Worm (Caenorhabditis elegans) whole organism, early embryonic: ENCODE data around the gene Y48C3A.5.
"Not testable (repeated sequence)": the region's sequence is repeated elsewhere in the genome, so short reads cannot be mapped to it uniquely, and the experiment has no call there.

Experiments used
- B0310.2 ChIP-seq: sonication (generic microtip); optimal IDR thresholded peaks from 2 replicates; lab custom pipeline; 2016; ENCODE audit warnings: mild to moderate bottlenecking, missing genetic modification characterization, missing compliant biosample characterization
- F13C5.2 ChIP-seq: sonication (generic microtip); optimal IDR thresholded peaks from 2 replicates; lab custom pipeline; 2017; ENCODE audit warnings: mild to moderate bottlenecking, missing genetic modification characterization, inconsistent platforms, missing compliant biosample characterization
- aly-1 ChIP-seq: sonication (generic microtip); optimal IDR thresholded peaks from 2 replicates; lab custom pipeline; 2016; ENCODE audit warnings: missing genetic modification characterization, missing compliant biosample characterization
- ama-1 ChIP-seq: fragments of 150-350 bp; optimal IDR thresholded peaks from 2 replicates; lab custom pipeline; 2014
- ceh-13 ChIP-seq: fragments of 200-800 bp; sonication (Bioruptor generic); optimal IDR thresholded peaks from 2 replicates; lab custom pipeline; 2018; ENCODE audit warnings: mild to moderate bottlenecking, missing genetic modification characterization, missing compliant biosample characterization
- ceh-36 ChIP-seq: sonication (generic microtip); optimal IDR thresholded peaks from 2 replicates; lab custom pipeline; 2016; ENCODE audit warnings: missing genetic modification characterization, inconsistent platforms, missing compliant biosample characterization
- ets-7 ChIP-seq: sonication (generic microtip); optimal IDR thresholded peaks from 2 replicates; lab custom pipeline; 2016; ENCODE audit warnings: missing genotype, missing genetic modification characterization, missing compliant biosample characterization
- flt-1 ChIP-seq: fragments of 200-800 bp; sonication (Bioruptor generic); IDR thresholded peaks from 2 replicates; pipeline ENCODE4 v1.3.6; 2022; ENCODE audit warnings: missing genetic modification characterization, missing compliant biosample characterization
- hmbx-1 ChIP-seq: sonication (generic microtip); optimal IDR thresholded peaks from 2 replicates; lab custom pipeline; 2016; ENCODE audit warnings: mild to moderate bottlenecking, missing genetic modification characterization, missing compliant biosample characterization
- hmg-4 ChIP-seq: fragments of 200-800 bp; sonication (Bioruptor generic); optimal IDR thresholded peaks from 2 replicates; lab custom pipeline; 2018; ENCODE audit warnings: mild to moderate bottlenecking, missing genetic modification characterization, missing compliant biosample characterization
- hnd-1 ChIP-seq: sonication (generic microtip); optimal IDR thresholded peaks from 2 replicates; lab custom pipeline; 2016; ENCODE audit warnings: missing genetic modification characterization, missing compliant biosample characterization
- pes-1 ChIP-seq: fragments of 200-800 bp; sonication (Bioruptor generic); IDR thresholded peaks from 2 replicates; pipeline ENCODE4 v1.3.6; 2022; ENCODE audit warnings: missing genetic modification reagents, missing genetic modification characterization, missing compliant biosample characterization
- scrt-1 ChIP-seq: fragments of 200-800 bp; sonication (Bioruptor generic); IDR thresholded peaks from 2 replicates; pipeline ENCODE4 v1.3.6; 2022; ENCODE audit warnings: missing genetic modification characterization, missing compliant biosample characterization
- sea-1 ChIP-seq: fragments of 200-800 bp; sonication (Bioruptor generic); conservative IDR thresholded peaks from 2 replicates; pipeline ENCODE4 v1.3.6; 2022; ENCODE audit warnings: missing genetic modification characterization, missing compliant biosample characterization
- tbx-11 ChIP-seq: fragments of 200-800 bp; sonication (Bioruptor generic); IDR thresholded peaks from 2 replicates; pipeline ENCODE4 v1.3.6; 2022; ENCODE audit warnings: missing genetic modification characterization, missing compliant biosample characterization
- tbx-37 ChIP-seq: fragments of 200-800 bp; sonication (Bioruptor generic); conservative IDR thresholded peaks from 2 replicates; pipeline ENCODE4 v1.3.6; 2022; ENCODE audit warnings: missing genetic modification reagents, missing genetic modification characterization, missing compliant biosample characterization
- tra-4 ChIP-seq: sonication (generic microtip); optimal IDR thresholded peaks from 2 replicates; lab custom pipeline; 2017; ENCODE audit warnings: missing genetic modification characterization, missing compliant biosample characterization

Y48C3A.5 gene

ce11 chrII:13299166-13299805 lies 28.4 kb downstream of the Y48C3A.5 start:
- TF ChIP-seq F13C5.2 (tag; lab: Kevin White, UChicago): no peak
- no peak for TF ChIP-seq pes-1
- no peak for TF ChIP-seq aly-1 (tag; lab: Kevin White, UChicago)
- no peak for TF ChIP-seq B0310.2 (tag; lab: Kevin White, UChicago)
- no peak for TF ChIP-seq ceh-36 (tag; lab: Kevin White, UChicago)
- no peak for TF ChIP-seq hmg-4 (GFP tag; lab: Kevin White, UChicago)

ce11 chrII:13300590-13300989 lies 29.7 kb downstream of the Y48C3A.5 start:
- TF ChIP-seq hmg-4 (GFP tag; lab: Kevin White, UChicago): no peak
- no peak for TF ChIP-seq B0310.2 (tag; lab: Kevin White, UChicago)
- TF ChIP-seq flt-1 (GFP tag; lab: Robert Waterston, UW): no peak
- no peak for TF ChIP-seq tbx-11 (GFP tag; lab: Robert Waterston, UW)
- no peak for TF ChIP-seq ama-1 (lab: Kevin White, UChicago)

DNA sequence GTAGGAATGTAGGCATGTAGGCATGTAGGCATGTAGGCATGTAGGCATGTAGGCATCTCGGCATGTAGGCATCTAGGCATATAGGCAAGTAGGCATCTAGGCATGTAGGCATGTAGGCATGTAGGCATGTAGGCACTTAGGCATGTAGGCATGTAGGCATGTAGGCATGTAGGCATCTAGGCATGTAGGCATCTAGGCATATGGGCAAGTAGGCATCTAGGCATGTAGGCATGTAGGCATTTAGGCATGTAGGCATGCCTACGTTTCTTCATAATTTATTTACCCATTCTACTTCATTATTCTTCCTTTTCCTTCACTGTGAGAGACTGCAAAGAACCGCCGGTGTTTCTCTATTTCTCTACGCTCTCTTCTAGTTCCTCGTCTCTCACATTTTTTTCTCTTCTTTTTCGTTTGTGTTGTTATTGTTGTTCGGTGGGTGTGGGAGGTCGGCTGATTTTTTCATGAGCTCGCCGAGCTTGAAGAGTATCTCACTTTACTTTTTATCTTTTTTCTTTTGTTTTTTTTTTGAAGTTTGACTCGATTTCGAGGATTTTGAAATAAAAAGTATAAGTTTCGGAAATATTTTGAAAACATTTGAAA lies 33.6 kb downstream of the Y48C3A.5 start:
- TF ChIP-seq ceh-36 (tag; lab: Kevin White, UChicago) (no peak), B0310.2 (tag; lab: Kevin White, UChicago) (no peak), aly-1 (tag; lab: Kevin White, UChicago) (no peak), tbx-11 (GFP tag; lab: Robert Waterston, UW) (no peak), pes-1 (no peak), ama-1 (lab: Kevin White, UChicago) (no peak), ets-7 (tag; lab: Kevin White, UChicago) (no peak), tra-4 (tag; lab: Kevin White, UChicago) (no peak), hmbx-1 (no peak), F13C5.2 (tag; lab: Kevin White, UChicago) (no peak), hnd-1 (tag; lab: Kevin White, UChicago) (no peak), hmg-4 (GFP tag; lab: Kevin White, UChicago) (no peak), scrt-1 (GFP tag; lab: Robert Waterston, UW) (no peak), ceh-13 (GFP tag; lab: Kevin White, UChicago) (no peak), flt-1 (GFP tag; lab: Robert Waterston, UW) (no peak), tbx-37 (GFP tag; lab: Robert Waterston, UW) (no peak), sea-1 (no peak)

- TF ChIP-seq F13C5.2 (tag; lab: Kevin White, UChicago); aly-1 (tag; lab: Kevin White, UChicago); tbx-37 (GFP tag; lab: Robert Waterston, UW): not testable (repeated sequence)
Measured at ce11 chrII:13308990-13309389, 38.1 kb downstream of the Y48C3A.5 start, which contains the start of gene faxc-2. TSS of gene faxc-2 (plus strand) at chrII:13309290.

DNA sequence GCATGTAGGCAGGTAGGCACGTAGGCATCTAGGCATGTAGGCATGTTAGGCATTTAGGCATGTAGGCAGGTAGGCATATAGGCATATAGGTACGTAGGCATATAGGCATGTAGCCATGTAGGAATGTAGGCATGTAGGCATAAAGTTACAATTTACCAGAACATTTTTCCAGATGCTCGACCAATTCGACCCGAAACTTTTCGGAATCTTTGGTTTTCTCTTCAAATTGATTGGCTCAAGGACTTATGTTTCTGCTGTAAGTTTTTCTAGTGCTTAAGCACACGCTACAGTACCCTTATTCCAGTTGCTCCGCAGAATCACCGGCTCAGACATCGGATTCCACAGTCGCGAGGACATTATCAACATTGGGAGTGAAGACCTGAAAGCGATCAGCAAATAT lies 39.4 kb downstream of the Y48C3A.5 start:
- no peak for TF ChIP-seq tra-4 (tag; lab: Kevin White, UChicago)
- TF ChIP-seq hmbx-1: no peak
- no peak for TF ChIP-seq ets-7 (tag; lab: Kevin White, UChicago)
- TF ChIP-seq B0310.2 (tag; lab: Kevin White, UChicago): no peak
- no peak for TF ChIP-seq tbx-11 (GFP tag; lab: Robert Waterston, UW)
- TF ChIP-seq ama-1 (lab: Kevin White, UChicago): no peak
- TF ChIP-seq aly-1 (tag; lab: Kevin White, UChicago): no peak
- no peak for TF ChIP-seq pes-1
- no peak for TF ChIP-seq ceh-36 (tag; lab: Kevin White, UChicago)
- no peak for TF ChIP-seq ceh-13 (GFP tag; lab: Kevin White, UChicago)
- TF ChIP-seq tbx-37 (GFP tag; lab: Robert Waterston, UW): no peak

DNA sequence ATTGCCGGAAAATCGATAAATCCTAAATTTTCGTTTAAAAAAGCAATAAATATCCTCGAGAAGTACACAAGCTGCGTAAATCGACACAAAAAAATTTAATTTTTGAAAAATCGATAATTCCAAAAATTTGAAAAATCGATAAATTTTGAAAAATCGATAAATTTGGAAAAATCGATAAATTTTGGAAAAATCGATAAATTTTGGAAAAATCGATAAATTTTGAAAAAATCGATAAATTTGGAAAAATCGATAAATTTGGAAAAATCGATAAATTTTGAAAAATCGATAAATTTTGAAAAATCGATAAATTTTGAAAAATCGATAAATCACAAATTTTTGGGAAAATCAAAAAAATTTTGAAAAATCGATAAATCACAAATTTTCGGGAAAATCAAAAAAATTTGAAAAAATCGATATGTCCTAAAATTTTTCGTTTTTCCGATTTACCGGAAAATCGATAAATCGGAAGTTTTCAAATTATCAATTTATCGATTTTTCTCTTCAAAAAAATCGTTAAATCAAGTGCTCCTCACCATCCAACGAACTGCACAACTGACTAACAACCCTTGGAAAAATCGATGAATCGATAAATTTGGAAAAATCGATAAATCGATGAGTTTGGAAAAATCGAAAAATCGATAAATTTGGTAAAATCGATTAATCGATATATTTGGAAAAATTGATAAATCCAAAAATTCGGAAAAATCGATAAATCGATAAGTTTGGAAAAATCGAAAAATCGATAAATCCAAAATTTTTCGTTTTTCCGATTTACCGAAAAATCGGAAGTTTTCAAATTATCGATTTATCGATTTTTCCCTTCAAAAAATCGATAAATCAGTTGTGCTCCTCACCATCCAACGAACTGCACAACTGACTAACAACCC lies 45.0 kb downstream of the Y48C3A.5 start:
- TF ChIP-seq hmg-4 (GFP tag; lab: Kevin White, UChicago): no peak
- TF ChIP-seq tbx-11 (GFP tag; lab: Robert Waterston, UW): no peak
- no peak for TF ChIP-seq hmbx-1

DNA sequence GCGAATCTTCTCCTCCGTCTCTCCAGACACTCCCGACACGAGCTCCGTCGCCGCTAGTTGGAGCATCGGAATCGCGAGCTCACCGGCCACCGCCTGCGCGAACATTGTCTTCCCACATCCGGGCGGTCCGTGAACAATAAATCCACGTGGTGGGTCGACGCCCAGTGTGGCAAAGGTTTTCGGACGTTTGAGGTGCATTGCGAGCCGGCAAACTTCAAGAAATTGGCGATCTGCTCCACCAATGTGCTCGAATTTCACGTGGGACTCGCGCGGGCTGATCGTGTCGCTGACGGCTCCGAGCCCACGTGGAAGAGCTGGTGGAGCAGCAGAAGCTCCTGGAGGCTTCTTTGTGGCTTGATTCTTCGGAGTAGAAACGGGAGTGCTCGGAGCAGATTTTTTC lies 45.8 kb downstream of the Y48C3A.5 start:
- TF ChIP-seq ama-1 (lab: Kevin White, UChicago) (no peak), F13C5.2 (tag; lab: Kevin White, UChicago) (no peak), pes-1 (no peak), hmbx-1 (no peak), B0310.2 (tag; lab: Kevin White, UChicago) (no peak), tbx-11 (GFP tag; lab: Robert Waterston, UW) (no peak), sea-1 (no peak), ceh-13 (GFP tag; lab: Kevin White, UChicago) (no peak)
